Worm (Caenorhabditis elegans) whole organism, L4 larva: ENCODE data around the gene C06E2.2.
A peak's percentile ranks its signal among the peaks of the same experiment; 100 is the strongest.

Experiments used
- R02D3.7 ChIP-seq: fragments of 150-350 bp; sonication (generic microtip); optimal IDR thresholded peaks from 3 replicates; lab custom pipeline; 2014; ENCODE audit warnings: missing biosample characterization, missing genetic modification characterization
- T20F7.1 ChIP-seq: fragments of 200-800 bp; sonication (Bioruptor generic); optimal IDR thresholded peaks from 2 replicates; lab custom pipeline; 2018; ENCODE audit warnings: mild to moderate bottlenecking, missing genetic modification characterization, missing compliant biosample characterization
- T26A8.4 ChIP-seq: fragments of 200-800 bp; sonication (Bioruptor generic); IDR thresholded peaks from 2 replicates; pipeline ENCODE4 v1.3.6; 2022; ENCODE audit warnings: missing genetic modification characterization, missing compliant biosample characterization
- Y105C5A.15 ChIP-seq: fragments of 200-800 bp; sonication (Bioruptor generic); IDR thresholded peaks from 2 replicates; pipeline ENCODE4 v1.3.6; 2022; ENCODE audit warnings: missing genetic modification characterization, missing compliant biosample characterization
- Y48G9A.11 ChIP-seq: fragments of 200-800 bp; sonication (Bioruptor generic); IDR thresholded peaks from 2 replicates; pipeline ENCODE4 v1.3.6; 2022; ENCODE audit warnings: missing genetic modification reagents, missing genetic modification characterization, missing compliant biosample characterization
- Y5F2A.4 ChIP-seq: fragments of 200-800 bp; sonication (Bioruptor generic); optimal IDR thresholded peaks from 2 replicates; lab custom pipeline; 2018; ENCODE audit warnings: mild to moderate bottlenecking, missing genetic modification characterization, missing compliant biosample characterization
- Y75B8A.6 ChIP-seq: fragments of 200-800 bp; sonication (Bioruptor generic); IDR thresholded peaks from 2 replicates; pipeline ENCODE4 v1.3.6; 2022; ENCODE audit warnings: missing genetic modification reagents, missing genetic modification characterization, missing compliant biosample characterization
- ZK337.2 ChIP-seq: fragments of 200-800 bp; sonication (Bioruptor generic); IDR thresholded peaks from 2 replicates; pipeline ENCODE4 v1.3.6; 2022; ENCODE audit warnings: missing genetic modification reagents, missing genetic modification characterization, missing compliant biosample characterization
- ama-1 ChIP-seq: fragments of 150-350 bp; optimal IDR thresholded peaks from 2 replicates; lab custom pipeline; 2014; ENCODE audit warnings: inconsistent platforms, mixed read lengths
- arid-1 ChIP-seq: fragments of 200-800 bp; sonication (Bioruptor generic); conservative IDR thresholded peaks from 2 replicates; pipeline ENCODE4 v1.3.6; 2022; ENCODE audit warnings: missing genetic modification reagents, missing genetic modification characterization, missing compliant biosample characterization
- attf-4 ChIP-seq: sonication (generic microtip); optimal IDR thresholded peaks from 3 replicates; lab custom pipeline; 2017; ENCODE audit warnings: missing biosample characterization, missing genetic modification characterization
- ceh-20 ChIP-seq: fragments of 200-800 bp; sonication (Bioruptor generic); IDR thresholded peaks from 2 replicates; pipeline ENCODE4 v1.3.6; 2022; ENCODE audit warnings: missing genetic modification reagents, missing genetic modification characterization, missing compliant biosample characterization
- ceh-32 ChIP-seq: sonication (generic microtip); optimal IDR thresholded peaks from 2 replicates; lab custom pipeline; 2016; ENCODE audit warnings: mild to moderate bottlenecking, missing genetic modification characterization, missing compliant biosample characterization; ENCODE audit not compliant: poor library complexity
- ceh-44 ChIP-seq: fragments of 200-800 bp; sonication (Bioruptor generic); IDR thresholded peaks from 2 replicates; pipeline ENCODE4 v1.3.6; 2022; ENCODE audit warnings: missing genetic modification reagents, missing genetic modification characterization, missing compliant biosample characterization
- cey-2 ChIP-seq: sonication (generic microtip); optimal IDR thresholded peaks from 3 replicates; lab custom pipeline; 2017; ENCODE audit warnings: missing genetic modification characterization, mild to moderate bottlenecking, missing compliant biosample characterization, antibody characterized with exemption, borderline replicate concordance; ENCODE audit not compliant: insufficient read depth
- ctbp-1 ChIP-seq: fragments of 200-800 bp; sonication (Bioruptor generic); IDR thresholded peaks from 2 replicates; pipeline ENCODE4 v1.3.6; 2022; ENCODE audit warnings: missing genetic modification reagents, missing genetic modification characterization, missing compliant biosample characterization
- daf-12 ChIP-seq: fragments of 150-350 bp; optimal IDR thresholded peaks from 2 replicates; lab custom pipeline; 2014; ENCODE audit warnings: missing biosample characterization, missing genetic modification reagents, missing genetic modification characterization
- dmd-6 ChIP-seq: fragments of 200-800 bp; sonication (Bioruptor generic); IDR thresholded peaks from 2 replicates; pipeline ENCODE4 v1.3.6; 2022; ENCODE audit warnings: missing genetic modification reagents, missing genetic modification characterization, missing compliant biosample characterization
- dmd-9 ChIP-seq: fragments of 200-800 bp; sonication (Bioruptor generic); IDR thresholded peaks from 2 replicates; pipeline ENCODE4 v1.3.6; 2022; ENCODE audit warnings: missing genetic modification reagents, missing genetic modification characterization, missing compliant biosample characterization
- dve-1 ChIP-seq: sonication (generic microtip); optimal IDR thresholded peaks from 2 replicates; lab custom pipeline; 2017; ENCODE audit warnings: antibody characterized with exemption, mild to moderate bottlenecking, missing genetic modification characterization, missing compliant biosample characterization; ENCODE audit not compliant: insufficient read depth
- egl-43 ChIP-seq: fragments of 200-800 bp; sonication (Bioruptor generic); IDR thresholded peaks from 2 replicates; pipeline ENCODE4 v1.3.6; 2022; ENCODE audit warnings: missing genetic modification reagents, missing genetic modification characterization, missing compliant biosample characterization
- fos-1 ChIP-seq: fragments of 150-350 bp; optimal IDR thresholded peaks from 2 replicates; lab custom pipeline; 2014; ENCODE audit warnings: missing biosample characterization, missing genetic modification characterization
- hlh-11 ChIP-seq: fragments of 200-800 bp; sonication (Bioruptor generic); optimal IDR thresholded peaks from 2 replicates; lab custom pipeline; 2018; ENCODE audit warnings: mild to moderate bottlenecking, missing genetic modification characterization, missing compliant biosample characterization
- lin-39 ChIP-seq: fragments of 150-350 bp; optimal IDR thresholded peaks from 2 replicates; lab custom pipeline; 2014; ENCODE audit warnings: missing biosample characterization, missing genetic modification reagents, missing genetic modification characterization
- lir-3 ChIP-seq: sonication (generic microtip); optimal IDR thresholded peaks from 2 replicates; lab custom pipeline; 2016; ENCODE audit warnings: mild to moderate bottlenecking, missing genetic modification characterization, missing compliant biosample characterization
- lsy-2 ChIP-seq, 2 experiments: fragments of 150-350 bp in 1 of 2; sonication (generic microtip) in 1 of 2; optimal IDR thresholded peaks; 2 replicates each; lab custom pipeline; 2014 to 2017; ENCODE audit warnings: missing biosample characterization in 2 of 2, missing genetic modification characterization in 2 of 2
- madf-5 ChIP-seq, 2 experiments: fragments of 200-800 bp; sonication (Bioruptor generic); IDR thresholded peaks; 2 replicates each; pipeline ENCODE4 v1.3.6; 2022; ENCODE audit warnings: missing compliant biosample characterization in 2 of 2, missing genetic modification characterization in 2 of 2
- madf-9 ChIP-seq: fragments of 200-800 bp; sonication (Bioruptor generic); conservative IDR thresholded peaks from 2 replicates; pipeline ENCODE4 v1.3.6; 2022; ENCODE audit warnings: missing genetic modification reagents, missing genetic modification characterization, missing compliant biosample characterization
- mes-2 ChIP-seq: sonication (generic microtip); optimal IDR thresholded peaks from 2 replicates; lab custom pipeline; 2016; ENCODE audit warnings: missing genotype, mild to moderate bottlenecking, missing genetic modification characterization, missing compliant biosample characterization; ENCODE audit not compliant: poor library complexity, severe bottlenecking
- mxl-2 ChIP-seq: fragments of 200-800 bp; sonication (Bioruptor generic); conservative IDR thresholded peaks from 2 replicates; pipeline ENCODE4 v1.3.6; 2022; ENCODE audit warnings: missing genetic modification reagents, missing genetic modification characterization, missing compliant biosample characterization
- nhr-111 ChIP-seq: fragments of 200-800 bp; sonication (Bioruptor generic); optimal IDR thresholded peaks from 2 replicates; lab custom pipeline; 2018; ENCODE audit warnings: mild to moderate bottlenecking, missing genetic modification characterization, missing compliant biosample characterization
- nhr-237 ChIP-seq: sonication (generic microtip); optimal IDR thresholded peaks from 2 replicates; lab custom pipeline; 2017; ENCODE audit warnings: missing biosample characterization, missing genetic modification characterization
- nhr-25 ChIP-seq: sonication (generic microtip); optimal IDR thresholded peaks from 2 replicates; lab custom pipeline; 2017; ENCODE audit warnings: missing genetic modification characterization, mild to moderate bottlenecking, missing compliant biosample characterization, antibody characterized with exemption, moderate library complexity, borderline replicate concordance; ENCODE audit not compliant: insufficient read depth
- nhr-28 ChIP-seq: fragments of 150-350 bp; optimal IDR thresholded peaks from 2 replicates; lab custom pipeline; 2014; ENCODE audit warnings: missing biosample characterization, missing genetic modification characterization
- nhr-48 ChIP-seq: sonication (generic microtip); optimal IDR thresholded peaks from 2 replicates; lab custom pipeline; 2016; ENCODE audit warnings: mild to moderate bottlenecking, missing genetic modification characterization, missing compliant biosample characterization
- php-3 ChIP-seq: fragments of 200-800 bp; sonication (Bioruptor generic); IDR thresholded peaks from 2 replicates; pipeline ENCODE4 v1.3.6; 2022; ENCODE audit warnings: missing genetic modification reagents, missing genetic modification characterization, missing compliant biosample characterization
- rbr-2 ChIP-seq: sonication (generic microtip); optimal IDR thresholded peaks from 2 replicates; lab custom pipeline; 2016; ENCODE audit warnings: missing genotype, missing genetic modification characterization, missing compliant biosample characterization
- saeg-2 ChIP-seq: fragments of 200-800 bp; sonication (Bioruptor generic); IDR thresholded peaks from 2 replicates; pipeline ENCODE4 v1.3.6; 2022; ENCODE audit warnings: missing genetic modification reagents, missing genetic modification characterization, missing compliant biosample characterization
- set-16 ChIP-seq: fragments of 200-800 bp; sonication (Bioruptor generic); IDR thresholded peaks from 2 replicates; pipeline ENCODE4 v1.3.6; 2022; ENCODE audit warnings: missing genetic modification reagents, missing genetic modification characterization, missing compliant biosample characterization
- snpc-4 ChIP-seq: fragments of 150-350 bp; optimal IDR thresholded peaks from 2 replicates; lab custom pipeline; 2014; ENCODE audit warnings: missing biosample characterization, missing genetic modification characterization
- spr-1 ChIP-seq: sonication (generic microtip); optimal IDR thresholded peaks from 2 replicates; lab custom pipeline; 2016; ENCODE audit warnings: mild to moderate bottlenecking, missing genetic modification characterization, missing compliant biosample characterization
- spr-3 ChIP-seq: fragments of 200-800 bp; sonication (Bioruptor generic); optimal IDR thresholded peaks from 2 replicates; lab custom pipeline; 2018; ENCODE audit warnings: mild to moderate bottlenecking, missing genetic modification characterization, missing compliant biosample characterization
- tra-1 ChIP-seq: fragments of 200-800 bp; sonication (Bioruptor generic); IDR thresholded peaks from 2 replicates; pipeline ENCODE4 v1.3.6; 2022; ENCODE audit warnings: missing genetic modification reagents, missing genetic modification characterization, missing compliant biosample characterization
- unc-130 ChIP-seq: sonication (generic microtip); optimal IDR thresholded peaks from 2 replicates; lab custom pipeline; 2016; ENCODE audit warnings: missing genetic modification reagents, missing genetic modification characterization, missing compliant biosample characterization
- unc-39 ChIP-seq: sonication (generic microtip); optimal IDR thresholded peaks from 2 replicates; lab custom pipeline; 2017; ENCODE audit warnings: missing biosample characterization, missing genetic modification characterization
- vab-7 ChIP-seq: fragments of 200-800 bp; sonication (Bioruptor generic); IDR thresholded peaks from 2 replicates; pipeline ENCODE4 v1.3.6; 2022; ENCODE audit warnings: missing genetic modification reagents, missing genetic modification characterization, missing compliant biosample characterization
- zfp-2 ChIP-seq: sonication (generic microtip); optimal IDR thresholded peaks from 2 replicates; lab custom pipeline; 2016; ENCODE audit warnings: mild to moderate bottlenecking, missing genetic modification characterization, missing compliant biosample characterization
- zfp-3 ChIP-seq: fragments of 200-800 bp; sonication (Bioruptor generic); conservative IDR thresholded peaks from 2 replicates; pipeline ENCODE4 v1.3.6; 2022; ENCODE audit warnings: missing genetic modification reagents, missing genetic modification characterization, missing compliant biosample characterization
- zip-2 ChIP-seq: fragments of 150-350 bp; optimal IDR thresholded peaks from 2 replicates; lab custom pipeline; 2014; ENCODE audit warnings: missing biosample characterization, missing genetic modification characterization
- ztf-11 ChIP-seq: fragments of 150-350 bp; optimal IDR thresholded peaks from 2 replicates; lab custom pipeline; 2014; ENCODE audit warnings: missing biosample characterization, missing genetic modification characterization

Gene C06E2.2

ce11 chrX:8835887-8836348 is 43.5 kb upstream of the C06E2.2 start, which contains the start of gene C28G1.2 (continued):
- TF ChIP-seq Y5F2A.4 (GFP tag; lab: Kevin White, UChicago) (peak; percentile 87), mxl-2 (peak; percentile 86), Y105C5A.15 (GFP tag; lab: Robert Waterston, UW) (peak; percentile 89), R02D3.7 (tag; lab: Kevin White, UChicago) (peak; percentile 48), unc-39 (no peak), zip-2 (peak; percentile 68), T20F7.1 (GFP tag; lab: Kevin White, UChicago) (peak; percentile 78), nhr-111 (GFP tag; lab: Kevin White, UChicago) (peak; percentile 90), lir-3 (tag; lab: Kevin White, UChicago) (peak; percentile 88), ceh-44 (GFP tag; lab: Robert Waterston, UW) (peak; percentile 94), egl-43 (GFP tag; lab: Robert Waterston, UW) (peak; percentile 99), lin-39 (tag; lab: Kevin White, UChicago) (no peak), rbr-2 (tag; lab: Kevin White, UChicago) (peak; percentile 97), madf-9 (peak; percentile 94), tra-1 (peak; percentile 95), ceh-32 (tag; lab: Kevin White, UChicago) (no peak), dve-1 (tag; lab: Kevin White, UChicago) (peak; percentile 95), madf-5 (GFP tag; IDR thresholded peaks at IDR 0.05; lab: Robert Waterston, UW) (peak; percentile 91 to 98), zfp-3 (peak; percentile 88), php-3 (GFP tag; lab: Robert Waterston, UW) (peak; percentile 78), daf-12 (tag; lab: Kevin White, UChicago) (no peak), nhr-25 (tag; lab: Kevin White, UChicago) (peak; percentile 79), nhr-28 (tag; lab: Kevin White, UChicago) (peak; percentile 72), hlh-11 (peak; percentile 88), Y48G9A.11 (GFP tag; lab: Robert Waterston, UW) (no peak; the same call in none of the 2 replicates), ama-1 (lab: Kevin White, UChicago) (no peak), ztf-11 (no peak), ctbp-1 (GFP tag; lab: Robert Waterston, UW) (peak; percentile 94), snpc-4 (peak; percentile 18), saeg-2 (peak; percentile 87), ZK337.2 (GFP tag; lab: Robert Waterston, UW) (peak; percentile 81), ceh-20 (GFP tag; lab: Robert Waterston, UW) (peak; percentile 97), dmd-9 (GFP tag; lab: Robert Waterston, UW) (peak; percentile 93), unc-130 (peak; percentile 67), attf-4 (tag; lab: Kevin White, UChicago) (peak; percentile 46), fos-1 (tag; lab: Kevin White, UChicago) (no peak), dmd-6 (GFP tag; lab: Robert Waterston, UW) (peak; percentile 88), nhr-237 (tag; lab: Kevin White, UChicago) (no peak), zfp-2 (peak; percentile 82), Y75B8A.6 (GFP tag; lab: Robert Waterston, UW) (peak; percentile 95; the same call in 1 of the 2 replicates), set-16 (GFP tag; lab: Robert Waterston, UW) (peak; percentile 64), cey-2 (tag; lab: Kevin White, UChicago) (no peak), vab-7 (GFP tag; lab: Robert Waterston, UW) (peak; percentile 94), T26A8.4 (GFP tag; lab: Robert Waterston, UW) (peak; percentile 95), nhr-48 (tag; lab: Kevin White, UChicago) (peak; percentile 82), lsy-2 (tag; optimal IDR thresholded peaks at IDR 0.05; lab: Kevin White, UChicago) (peak; percentile 65 to 88), spr-3 (peak; percentile 87), spr-1 (tag; lab: Kevin White, UChicago) (peak; percentile 92), mes-2 (tag; lab: Kevin White, UChicago) (peak; percentile 89), arid-1 (GFP tag; lab: Robert Waterston, UW) (peak; percentile 95)
